Fruit fly (Drosophila melanogaster): ENCODE measurements around the gene mtgo.

DNA sequence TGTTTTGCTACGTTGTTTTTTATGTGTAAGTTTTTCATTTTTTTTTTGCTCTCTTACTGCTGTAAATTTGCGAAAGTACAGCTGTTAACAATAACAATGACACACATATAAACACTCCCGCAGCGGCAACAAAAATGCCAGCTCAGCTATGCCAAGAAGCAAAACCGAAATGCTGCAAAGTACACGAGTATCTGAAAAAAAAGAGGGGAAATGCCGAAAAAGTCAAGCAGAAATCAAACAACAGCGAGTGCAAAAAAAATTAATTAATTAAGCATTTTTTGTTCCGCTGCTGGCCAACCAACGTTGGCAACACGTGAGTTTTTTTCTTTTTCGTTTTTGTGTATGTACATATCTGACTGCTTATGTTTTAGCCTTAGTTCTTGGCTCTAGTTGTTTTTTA is 5.9 kb upstream of the mtgo start:
- no peak for TF ChIP-seq CG11294 (GFP tag; IDR thresholded peaks at IDR 0.05)
- no peak for TF ChIP-seq CG6854 (GFP tag; optimal IDR thresholded peaks at IDR 0.05)
- no peak for TF ChIP-seq CG8632 (GFP tag; optimal IDR thresholded peaks at IDR 0.05)
- no peak for TF ChIP-seq Lpt (GFP tag; optimal IDR thresholded peaks at IDR 0.05)
- no peak for TF ChIP-seq fkh (GFP tag; optimal IDR thresholded peaks at IDR 0.05)
- TF ChIP-seq Sox102F (GFP tag; optimal IDR thresholded peaks at IDR 0.05): no peak

All from whole organism, prepupa.